Fruit fly (Drosophila melanogaster): ENCODE measurements around the gene Hsc70-4.
A peak's percentile ranks its signal among the peaks of the same experiment; 100 is the strongest.

Gene Hsc70-4

DNA sequence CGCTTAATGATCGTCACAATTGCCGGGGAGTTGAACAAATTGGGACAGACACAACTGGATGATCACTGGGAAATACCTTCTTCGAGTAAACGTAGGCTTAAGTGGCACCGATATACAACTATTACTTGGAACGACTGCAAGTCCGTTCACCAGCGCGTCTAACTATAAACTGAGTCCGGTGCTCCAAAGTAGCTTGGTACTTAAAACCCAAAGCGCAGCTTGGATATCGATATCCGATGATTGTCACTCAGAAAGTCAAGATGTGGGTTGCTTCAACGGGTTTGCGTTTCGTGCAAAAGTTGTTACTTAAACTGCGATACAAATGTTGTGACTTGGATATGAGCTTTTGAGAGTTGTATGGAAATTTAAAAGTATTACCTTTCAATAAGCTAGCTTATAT, 36.2 kb upstream of the Hsc70-4 start, which contains the start of gene Spn88Ea (continued):
- TF ChIP-seq vvl (GFP tag; IDR thresholded peaks at IDR 0.05) (peak; percentile 70), oc (tag; optimal IDR thresholded peaks at IDR 0.05) (peak; percentile 65), chinmo (GFP tag; IDR thresholded peaks at IDR 0.05; ENCODE audit: partially characterized antibody) (peak; percentile 76; the same call in 2 of the 4 replicates), Drgx (GFP tag; IDR thresholded peaks at IDR 0.05) (no peak), HLH4C (GFP tag; IDR thresholded peaks at IDR 0.05; ENCODE audit: partially characterized antibody) (peak; percentile 55), gro (GFP tag; optimal IDR thresholded peaks at IDR 0.05) (peak; percentile 22)

DNA sequence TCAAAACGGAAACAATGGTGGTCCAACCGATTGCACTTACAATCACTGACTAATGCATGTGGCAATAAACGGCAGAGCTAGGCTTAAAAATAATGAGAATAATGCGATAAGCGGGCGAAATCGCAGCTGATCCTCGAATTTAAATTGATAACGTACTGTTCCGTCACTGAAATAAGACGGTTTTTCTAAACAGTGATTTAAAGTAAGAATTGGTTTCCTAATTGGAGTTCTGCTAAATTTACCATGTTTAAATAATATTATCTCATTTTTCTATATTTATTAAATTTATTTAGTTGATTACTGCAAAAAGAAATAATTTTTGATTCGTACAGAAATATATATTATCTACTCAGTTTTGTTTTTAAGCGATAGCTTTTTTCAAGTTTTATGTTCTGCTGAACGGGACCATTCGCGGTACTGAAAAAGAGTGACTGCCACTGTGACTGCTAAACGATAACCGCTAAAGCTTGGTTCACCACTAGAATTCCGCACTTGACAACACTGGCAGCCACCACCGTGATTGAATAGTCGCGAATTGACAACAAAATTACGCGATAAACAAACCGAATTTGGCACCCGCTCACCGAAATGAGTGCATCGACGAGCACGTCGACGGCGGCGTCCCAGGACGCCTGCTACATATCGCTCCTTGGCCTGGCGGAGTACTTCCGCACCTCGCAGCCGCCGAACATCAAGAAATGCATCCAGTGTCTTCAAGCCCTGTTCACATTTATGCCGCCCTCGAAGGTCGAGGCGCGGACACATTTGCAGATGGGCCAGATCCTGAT, 33.6 kb upstream of the Hsc70-4 start, which contains the start of the genes Spn88Eb and Mau2:
TSS of gene Spn88Eb (minus strand) at position 51 of the 788 bp plus-strand sequence.
TSS of gene Mau2 (plus strand) at position 493 of the 788 bp plus-strand sequence.
- no peak for TF ChIP-seq CG12299 (tag; optimal IDR thresholded peaks at IDR 0.05)
- peak; percentile 37 for TF ChIP-seq eyg (GFP tag; optimal IDR thresholded peaks at IDR 0.05)
- TF ChIP-seq B-H1 (GFP tag; IDR thresholded peaks at IDR 0.05), result peak; percentile 57; the same call in 2 of the 3 replicates
- TF ChIP-seq CG1603 (tag; optimal IDR thresholded peaks at IDR 0.05), result peak; percentile 71
- TF ChIP-seq CG17385 (GFP tag; optimal IDR thresholded peaks at IDR 0.05), result peak; percentile 55
- no peak for TF ChIP-seq Atf-2 (GFP tag; optimal IDR thresholded peaks at IDR 0.05)
- TF ChIP-seq CG12155 (GFP tag; optimal IDR thresholded peaks at IDR 0.05), result peak; percentile 64
- TF ChIP-seq CG32767 (GFP tag; IDR thresholded peaks at IDR 0.05), result 0 out of 2 replicates have a peak, but pooled peaks have one; percentile 52
- TF ChIP-seq CG32532 (GFP tag; IDR thresholded peaks at IDR 0.05), result peak; percentile 85
- no peak for TF ChIP-seq Eip74EF (GFP tag; optimal IDR thresholded peaks at IDR 0.05)
- TF ChIP-seq Rfx (GFP tag; IDR thresholded peaks at IDR 0.05), result peak; percentile 92
- no peak for TF ChIP-seq dan (GFP tag; IDR thresholded peaks at IDR 0.05)
- no peak for TF ChIP-seq pfk (GFP tag; optimal IDR thresholded peaks at IDR 0.05)
- peak; percentile 37 for TF ChIP-seq CG13123 (GFP tag; optimal IDR thresholded peaks at IDR 0.05)
- TF ChIP-seq Hsf (GFP tag; optimal IDR thresholded peaks at IDR 0.05), result peak; percentile 49
- no peak for TF ChIP-seq D (optimal IDR thresholded peaks at IDR 0.05)
- TF ChIP-seq D (GFP tag; optimal IDR thresholded peaks at IDR 0.05), result peak; percentile 14
- no peak for TF ChIP-seq oc (tag; optimal IDR thresholded peaks at IDR 0.05)
- TF ChIP-seq kay (GFP tag; optimal IDR thresholded peaks at IDR 0.05), result peak; percentile 60
- TF ChIP-seq Gug (GFP tag; IDR thresholded peaks at IDR 0.05), result peak; percentile 88
- peak; percentile 26 for TF ChIP-seq p53 (GFP tag; optimal IDR thresholded peaks at IDR 0.05)
- no peak for TF ChIP-seq CG33213 (GFP tag; optimal IDR thresholded peaks at IDR 0.05)
- TF ChIP-seq Trl (optimal IDR thresholded peaks at IDR 0.05), result no peak
- TF ChIP-seq Trl (GFP tag; optimal IDR thresholded peaks at IDR 0.05), result peak; percentile 70
- no peak for TF ChIP-seq seq (GFP tag; IDR thresholded peaks at IDR 0.05)
- TF ChIP-seq ap (GFP tag; IDR thresholded peaks at IDR 0.05), result no peak
- TF ChIP-seq Oaz (GFP tag; IDR thresholded peaks at IDR 0.05), result peak; percentile 35; the same call in 1 of the 2 replicates
- TF ChIP-seq CG15073 (GFP tag; optimal IDR thresholded peaks at IDR 0.05), result no peak
- peak; percentile 31 for TF ChIP-seq Ssrp (tag; optimal IDR thresholded peaks at IDR 0.05)
- TF ChIP-seq pan (optimal IDR thresholded peaks at IDR 0.05), result no peak
- peak in 1 of 2 experiments; percentile 72 for TF ChIP-seq pan (GFP tag; optimal IDR thresholded peaks at IDR 0.05 in 1 of 2, IDR thresholded peaks at IDR 0.05 in 1 of 2)
- peak; percentile 65 for TF ChIP-seq CG13296 (GFP tag; optimal IDR thresholded peaks at IDR 0.05)
- no peak for TF ChIP-seq HLHmδ (GFP tag; optimal IDR thresholded peaks at IDR 0.05)
- TF ChIP-seq CG7372 (GFP tag; IDR thresholded peaks at IDR 0.05), result peak; percentile 71; the same call in 1 of the 2 replicates
- peak; percentile 69 for TF ChIP-seq tin (GFP tag; optimal IDR thresholded peaks at IDR 0.05)
- TF ChIP-seq CkIIα-i1 (GFP tag; IDR thresholded peaks at IDR 0.05), result no peak
- no peak for TF ChIP-seq CG7357 (GFP tag; IDR thresholded peaks at IDR 0.05)
- TF ChIP-seq ase (GFP tag; IDR thresholded peaks at IDR 0.05), result peak; percentile 42; the same call in 1 of the 3 replicates
- TF ChIP-seq CG15601 (tag; optimal IDR thresholded peaks at IDR 0.05), result peak; percentile 96
- TF ChIP-seq CG6175 (GFP tag; IDR thresholded peaks at IDR 0.05), result peak; percentile 53; the same call in 1 of the 3 replicates
- TF ChIP-seq odd (GFP tag; optimal IDR thresholded peaks at IDR 0.05), result no peak
- peak in 1 of 3 experiments; percentile 32 for TF ChIP-seq lola (GFP tag; optimal IDR thresholded peaks at IDR 0.05)
- TF ChIP-seq esg (GFP tag; conservative IDR thresholded peaks at IDR 0.05), result 0 out of 2 replicates have a peak, but pooled peaks have one; percentile 16
